Worm (Caenorhabditis elegans) whole organism, midembryonic: Measurements from ENCODE around the gene rme-6.
A peak's percentile ranks its signal among the peaks of the same experiment; 100 is the strongest.

Experiments
- T22C8.4 ChIP-seq: fragments of 200-800 bp; sonication (Bioruptor generic); IDR thresholded peaks from 2 replicates; pipeline ENCODE4 v1.3.6; 2022; ENCODE audit warnings: missing genetic modification characterization, missing compliant biosample characterization
- klf-2 ChIP-seq: fragments of 200-800 bp; sonication (Bioruptor generic); conservative IDR thresholded peaks from 2 replicates; pipeline ENCODE4 v1.3.6; 2022; ENCODE audit warnings: missing genetic modification reagents, missing genetic modification characterization, missing compliant biosample characterization
- tab-1 ChIP-seq: fragments of 200-800 bp; sonication (Bioruptor generic); IDR thresholded peaks from 2 replicates; pipeline ENCODE4 v1.3.6; 2022; ENCODE audit warnings: missing genetic modification characterization, missing compliant biosample characterization
- ztf-29 ChIP-seq: fragments of 200-800 bp; sonication (Bioruptor generic); IDR thresholded peaks from 2 replicates; pipeline ENCODE4 v1.3.6; 2022; ENCODE audit warnings: missing genetic modification reagents, missing genetic modification characterization, missing compliant biosample characterization

- TF ChIP-seq klf-2 (GFP tag; lab: Robert Waterston, UW) (no peak), T22C8.4 (peak; percentile 76), ztf-29 (no peak), tab-1 (GFP tag; lab: Robert Waterston, UW) (no peak)
Observed at ce11 chrX:1103702-1104262, 6.8 kb downstream of the rme-6 start, which contains the start of gene ife-4.
